Worm (Caenorhabditis elegans): ENCODE results near the gene his-61.

his-61 gene

DNA sequence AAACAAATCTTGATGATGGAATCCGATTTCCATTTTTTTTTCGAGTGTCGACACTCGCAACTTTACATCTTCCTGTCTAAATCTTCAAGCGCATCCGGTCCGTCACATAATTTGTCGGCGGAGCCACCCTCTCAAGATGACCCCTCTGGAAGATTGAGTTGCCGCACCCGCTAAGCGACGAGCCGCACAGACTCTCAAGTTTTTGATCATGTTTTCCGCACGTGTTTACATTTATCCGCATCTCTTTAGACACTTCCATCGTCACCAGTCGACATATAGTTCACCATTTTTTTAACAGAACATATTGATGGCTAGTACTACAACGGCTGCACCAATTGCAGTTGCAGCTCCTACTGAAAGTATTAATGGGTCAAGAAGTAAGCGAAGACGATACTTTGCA, 5.4 kb upstream of the his-61 start, which contains the start of gene F55G1.1:
Gene F55G1.1, plus strand, starts transcription at position 301 of the 400 bp plus-strand sequence.
- no peak for TF ChIP-seq tbx-11 (GFP tag; IDR thresholded peaks at IDR 0.05)
- TF ChIP-seq hmg-4 (GFP tag; optimal IDR thresholded peaks at IDR 0.05) = no peak
- no peak for TF ChIP-seq B0310.2 (tag; optimal IDR thresholded peaks at IDR 0.05)
- TF ChIP-seq tra-4 (tag; optimal IDR thresholded peaks at IDR 0.05) = no peak
- TF ChIP-seq sea-1 (GFP tag; conservative IDR thresholded peaks at IDR 0.05) = no peak
- TF ChIP-seq hnd-1 (tag; optimal IDR thresholded peaks at IDR 0.05) = no peak
- TF ChIP-seq F13C5.2 (tag; optimal IDR thresholded peaks at IDR 0.05) = no peak
- no peak for TF ChIP-seq scrt-1 (GFP tag; IDR thresholded peaks at IDR 0.05)
- TF ChIP-seq flt-1 (GFP tag; IDR thresholded peaks at IDR 0.05) = no peak

DNA sequence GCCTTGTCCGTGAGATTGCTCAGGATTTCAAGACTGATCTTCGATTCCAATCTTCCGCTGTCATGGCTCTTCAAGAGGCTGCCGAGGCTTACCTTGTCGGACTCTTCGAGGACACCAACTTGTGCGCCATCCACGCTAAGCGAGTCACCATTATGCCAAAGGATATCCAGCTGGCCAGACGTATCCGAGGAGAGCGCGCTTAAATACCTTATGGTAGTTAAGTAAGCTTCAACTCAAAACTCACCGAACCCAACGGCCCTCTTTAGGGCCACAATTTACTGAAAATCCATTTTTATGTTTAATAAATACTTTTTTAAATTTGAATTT, 2.4 kb upstream of the his-61 start:
- TF ChIP-seq B0310.2 (tag; optimal IDR thresholded peaks at IDR 0.05) = no peak
- TF ChIP-seq hmg-4 (GFP tag; optimal IDR thresholded peaks at IDR 0.05) = no peak
- no peak for TF ChIP-seq tra-4 (tag; optimal IDR thresholded peaks at IDR 0.05)
- TF ChIP-seq ceh-36 (tag; optimal IDR thresholded peaks at IDR 0.05) = no peak
- TF ChIP-seq flt-1 (GFP tag; IDR thresholded peaks at IDR 0.05) = no peak; the same call in 1 of the 2 replicates
- TF ChIP-seq ceh-13 (GFP tag; optimal IDR thresholded peaks at IDR 0.05) = no peak
- TF ChIP-seq F13C5.2 (tag; optimal IDR thresholded peaks at IDR 0.05) = no peak
- TF ChIP-seq sea-1 (GFP tag; conservative IDR thresholded peaks at IDR 0.05) = no peak
- TF ChIP-seq ets-7 (tag; optimal IDR thresholded peaks at IDR 0.05) = no peak
- TF ChIP-seq pes-1 (GFP tag; IDR thresholded peaks at IDR 0.05) = peak; percentile 56; the same call in 1 of the 2 replicates
- TF ChIP-seq tbx-11 (GFP tag; IDR thresholded peaks at IDR 0.05) = peak; percentile 23; the same call in 1 of the 2 replicates
- peak; percentile 93 for TF ChIP-seq ama-1 (optimal IDR thresholded peaks at IDR 0.05)
- TF ChIP-seq tbx-37 (GFP tag; conservative IDR thresholded peaks at IDR 0.05) = no peak
- no peak for TF ChIP-seq scrt-1 (GFP tag; IDR thresholded peaks at IDR 0.05)
- peak; percentile 99 for TF ChIP-seq aly-1 (tag; optimal IDR thresholded peaks at IDR 0.05)
- no peak for TF ChIP-seq hnd-1 (tag; optimal IDR thresholded peaks at IDR 0.05)
- TF ChIP-seq hmbx-1 (tag; optimal IDR thresholded peaks at IDR 0.05) = no peak

DNA sequence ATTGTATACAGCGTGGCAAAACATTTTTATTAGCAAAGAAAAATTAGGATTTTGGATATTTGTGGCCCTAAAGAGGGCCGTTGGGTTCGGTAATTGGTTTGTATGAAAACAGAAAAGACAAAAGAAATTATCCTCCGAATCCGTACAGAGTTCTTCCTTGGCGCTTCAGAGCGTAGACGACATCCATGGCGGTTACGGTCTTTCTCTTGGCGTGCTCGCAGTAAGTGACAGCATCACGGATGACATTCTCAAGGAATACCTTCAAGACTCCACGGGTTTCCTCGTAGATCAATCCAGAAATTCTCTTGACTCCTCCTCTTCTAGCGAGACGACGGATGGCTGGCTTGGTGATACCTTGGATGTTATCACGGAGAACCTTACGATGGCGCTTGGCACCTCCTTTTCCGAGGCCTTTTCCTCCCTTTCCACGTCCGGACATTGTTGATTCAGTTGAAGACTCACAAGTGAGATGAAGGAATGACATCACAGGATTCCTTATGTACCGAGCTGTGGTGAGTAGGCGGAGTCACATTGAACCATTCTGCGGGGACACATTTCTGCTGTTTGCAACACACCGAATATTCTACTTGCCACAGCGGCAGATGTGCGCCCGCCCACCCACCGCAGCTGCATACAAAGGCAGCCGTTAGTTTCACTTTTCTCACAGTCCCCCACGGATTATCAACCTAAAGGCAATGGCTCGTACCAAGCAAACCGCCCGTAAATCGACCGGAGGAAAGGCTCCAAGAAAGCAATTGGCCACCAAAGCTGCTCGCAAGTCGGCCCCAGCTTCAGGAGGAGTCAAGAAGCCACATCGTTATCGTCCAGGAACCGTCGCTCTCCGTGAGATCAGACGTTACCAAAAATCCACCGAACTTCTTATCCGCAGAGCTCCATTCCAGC, 1.8 kb upstream of the his-61 start, which contains the start of the genes his-60 and his-59:
Gene his-60, minus strand, starts transcription at position 439 of the 903 bp plus-strand sequence.
Gene his-59, plus strand, starts transcription at position 696 of the 903 bp plus-strand sequence.
- TF ChIP-seq flt-1 (GFP tag; IDR thresholded peaks at IDR 0.05) = peak; percentile 58
- TF ChIP-seq hmbx-1 (tag; optimal IDR thresholded peaks at IDR 0.05) = peak; percentile 70
- TF ChIP-seq ets-7 (tag; optimal IDR thresholded peaks at IDR 0.05) = no peak
- peak; percentile 79 for TF ChIP-seq sea-1 (GFP tag; conservative IDR thresholded peaks at IDR 0.05)
- peak; percentile 45 for TF ChIP-seq ceh-13 (GFP tag; optimal IDR thresholded peaks at IDR 0.05)
- peak; percentile 98 for TF ChIP-seq ama-1 (optimal IDR thresholded peaks at IDR 0.05)
- TF ChIP-seq tra-4 (tag; optimal IDR thresholded peaks at IDR 0.05) = peak; percentile 76
- 0 out of 2 replicates have a peak, but pooled peaks have one; percentile 45 for TF ChIP-seq scrt-1 (GFP tag; IDR thresholded peaks at IDR 0.05)
- TF ChIP-seq pes-1 (GFP tag; IDR thresholded peaks at IDR 0.05) = peak; percentile 84
- peak; percentile 47 for TF ChIP-seq F13C5.2 (tag; optimal IDR thresholded peaks at IDR 0.05)
- peak; percentile 56 for TF ChIP-seq hmg-4 (GFP tag; optimal IDR thresholded peaks at IDR 0.05)
- no peak for TF ChIP-seq tbx-37 (GFP tag; conservative IDR thresholded peaks at IDR 0.05)
- peak; percentile 98 for TF ChIP-seq aly-1 (tag; optimal IDR thresholded peaks at IDR 0.05)
- TF ChIP-seq tbx-11 (GFP tag; IDR thresholded peaks at IDR 0.05) = no peak; the same call in 1 of the 2 replicates
- peak; percentile 67 for TF ChIP-seq B0310.2 (tag; optimal IDR thresholded peaks at IDR 0.05)
- TF ChIP-seq ceh-36 (tag; optimal IDR thresholded peaks at IDR 0.05) = peak; percentile 77
- no peak for TF ChIP-seq hnd-1 (tag; optimal IDR thresholded peaks at IDR 0.05)

DNA sequence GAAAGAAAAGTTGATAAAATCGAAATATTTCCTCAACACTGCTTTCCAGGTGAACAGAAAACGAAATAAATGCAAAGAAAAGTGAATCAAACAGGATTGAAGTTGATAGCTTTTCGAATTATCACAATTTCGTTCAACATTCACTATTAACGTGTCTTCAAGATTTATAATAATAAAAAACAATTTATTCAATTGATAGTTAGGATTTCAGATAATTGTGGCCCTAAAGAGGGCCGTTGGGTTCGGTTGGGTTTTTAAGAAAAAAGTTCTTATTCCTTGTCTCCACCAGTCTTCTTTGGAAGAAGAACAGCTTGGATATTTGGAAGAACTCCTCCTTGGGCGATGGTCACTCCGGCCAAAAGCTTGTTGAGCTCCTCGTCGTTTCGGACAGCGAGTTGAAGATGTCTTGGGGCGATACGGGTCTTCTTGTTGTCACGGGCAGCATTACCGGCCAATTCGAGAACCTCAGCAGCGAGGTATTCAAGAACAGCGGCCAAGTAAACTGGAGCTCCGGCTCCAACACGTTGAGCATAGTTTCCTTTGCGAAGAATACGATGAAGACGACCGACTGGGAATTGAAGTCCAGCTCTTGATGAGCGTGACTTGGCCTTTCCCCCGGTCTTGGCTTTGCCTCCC, 334 bp downstream of the his-61 start:
- TF ChIP-seq ama-1 (optimal IDR thresholded peaks at IDR 0.05) = peak; percentile 69
- peak; percentile 8; the same call in 1 of the 2 replicates for TF ChIP-seq tbx-11 (GFP tag; IDR thresholded peaks at IDR 0.05)
- peak; percentile 39 for TF ChIP-seq aly-1 (tag; optimal IDR thresholded peaks at IDR 0.05)
- TF ChIP-seq flt-1 (GFP tag; IDR thresholded peaks at IDR 0.05) = peak; percentile 39; the same call in 1 of the 2 replicates
- peak; percentile 76 for TF ChIP-seq sea-1 (GFP tag; conservative IDR thresholded peaks at IDR 0.05)

DNA sequence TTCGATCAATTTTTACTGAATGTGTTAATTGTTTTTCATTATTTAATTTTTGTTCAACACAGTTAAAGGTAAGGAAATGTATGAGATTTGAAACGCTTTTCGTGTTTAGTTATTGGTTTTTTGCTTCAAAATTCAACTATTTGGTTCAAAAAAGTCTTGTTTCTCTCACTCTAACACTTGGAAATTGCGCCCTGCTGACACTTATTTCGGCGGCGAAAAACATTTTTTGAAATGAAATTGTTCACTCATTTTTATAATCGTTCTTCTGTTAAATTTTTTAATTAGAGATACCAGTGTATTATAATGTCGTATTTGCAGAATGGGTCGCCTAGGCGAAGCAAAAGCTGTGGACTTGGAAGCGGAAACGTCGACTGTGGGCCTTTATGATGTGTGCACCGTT, 7.9 kb downstream of the his-61 start, which contains the start of gene rod-1:
Gene rod-1, plus strand, starts transcription at position 319 of the 400 bp plus-strand sequence.
- TF ChIP-seq tbx-37 (GFP tag; conservative IDR thresholded peaks at IDR 0.05) = no peak
- no peak for TF ChIP-seq flt-1 (GFP tag; IDR thresholded peaks at IDR 0.05)
- TF ChIP-seq hmbx-1 (tag; optimal IDR thresholded peaks at IDR 0.05) = no peak

DNA sequence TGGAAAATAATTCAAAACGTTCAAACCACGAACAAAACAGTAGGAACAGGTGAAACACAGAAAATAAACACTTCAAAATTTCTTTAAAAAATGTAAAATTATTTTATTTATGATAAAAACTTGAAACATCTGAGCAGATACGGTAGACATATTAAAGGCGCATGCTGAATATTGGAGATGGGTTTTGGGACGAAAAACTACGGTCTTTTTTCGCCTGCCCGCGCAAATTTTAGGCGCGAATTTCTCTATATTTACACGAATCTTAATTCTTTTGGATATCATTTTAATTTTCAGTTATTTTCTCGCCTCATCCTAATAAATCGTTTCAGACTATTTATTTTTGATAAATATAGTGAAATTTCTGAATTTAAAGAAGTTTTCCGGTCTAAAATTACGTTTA, 8.3 kb downstream of the his-61 start:
- TF ChIP-seq ceh-36 (tag; optimal IDR thresholded peaks at IDR 0.05) = no peak
- TF ChIP-seq scrt-1 (GFP tag; IDR thresholded peaks at IDR 0.05) = no peak
- TF ChIP-seq sea-1 (GFP tag; conservative IDR thresholded peaks at IDR 0.05) = no peak
- no peak for TF ChIP-seq tbx-11 (GFP tag; IDR thresholded peaks at IDR 0.05)
- no peak for TF ChIP-seq aly-1 (tag; optimal IDR thresholded peaks at IDR 0.05)
- no peak for TF ChIP-seq tbx-37 (GFP tag; conservative IDR thresholded peaks at IDR 0.05)
- TF ChIP-seq ets-7 (tag; optimal IDR thresholded peaks at IDR 0.05) = no peak
- TF ChIP-seq hmbx-1 (tag; optimal IDR thresholded peaks at IDR 0.05) = no peak
- TF ChIP-seq tra-4 (tag; optimal IDR thresholded peaks at IDR 0.05) = no peak
- TF ChIP-seq pes-1 (GFP tag; IDR thresholded peaks at IDR 0.05) = no peak
- TF ChIP-seq hmg-4 (GFP tag; optimal IDR thresholded peaks at IDR 0.05) = no peak
- no peak for TF ChIP-seq B0310.2 (tag; optimal IDR thresholded peaks at IDR 0.05)
- TF ChIP-seq hnd-1 (tag; optimal IDR thresholded peaks at IDR 0.05) = no peak

DNA sequence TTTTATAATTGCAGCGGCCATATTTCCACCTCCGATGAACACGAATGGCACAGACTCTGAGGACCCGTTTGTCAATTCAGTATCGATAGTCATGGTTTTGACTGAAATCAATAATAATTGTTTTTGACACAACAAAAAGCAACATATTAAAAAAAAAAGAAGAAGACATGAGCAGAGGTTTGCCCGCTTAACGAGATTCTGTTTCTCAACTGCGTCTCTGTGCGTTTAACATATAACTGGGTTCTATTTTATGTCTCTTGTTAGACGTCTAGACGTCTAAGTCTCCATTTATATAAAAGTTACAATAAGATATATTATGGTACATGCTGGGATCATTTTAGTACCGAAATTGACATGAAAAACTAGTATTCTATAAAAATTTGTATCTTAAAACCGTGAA, 8.8 kb downstream of the his-61 start, which contains the start of gene pycr-4:
Gene pycr-4, minus strand, starts transcription at position 101 of the 400 bp plus-strand sequence.
- no peak for TF ChIP-seq hmg-4 (GFP tag; optimal IDR thresholded peaks at IDR 0.05)
- no peak for TF ChIP-seq scrt-1 (GFP tag; IDR thresholded peaks at IDR 0.05)
- TF ChIP-seq tbx-37 (GFP tag; conservative IDR thresholded peaks at IDR 0.05) = no peak
- no peak for TF ChIP-seq ets-7 (tag; optimal IDR thresholded peaks at IDR 0.05)
- no peak for TF ChIP-seq ama-1 (optimal IDR thresholded peaks at IDR 0.05)

Measured in whole organism, early embryonic.